Fruit fly (Drosophila melanogaster): ENCODE results near the gene CG10654.

The CG10654 gene

dm6 chr3L:12529431-12530007 is 21.9 kb upstream of the CG10654 start (continued):
- peak; percentile 25 for TF ChIP-seq CG1529 (GFP tag; optimal IDR thresholded peaks at IDR 0.05)
- TF ChIP-seq CG8281 (tag; optimal IDR thresholded peaks at IDR 0.05), result no peak
- no peak for TF ChIP-seq ewg (GFP tag; optimal IDR thresholded peaks at IDR 0.05)
- TF ChIP-seq pfk (GFP tag; optimal IDR thresholded peaks at IDR 0.05), result no peak
- TF ChIP-seq zen (tag; optimal IDR thresholded peaks at IDR 0.05), result no peak
- no peak for TF ChIP-seq danr (GFP tag; IDR thresholded peaks at IDR 0.05)
- peak; percentile 47 for TF ChIP-seq slbo (GFP tag; IDR thresholded peaks at IDR 0.05)
- TF ChIP-seq CG33213 (GFP tag; optimal IDR thresholded peaks at IDR 0.05), result no peak
- no peak; the same call in 1 of the 2 replicates for TF ChIP-seq GATAe (GFP tag; conservative IDR thresholded peaks at IDR 0.05)
- no peak for TF ChIP-seq Dek (tag; optimal IDR thresholded peaks at IDR 0.05)
- TF ChIP-seq CG9727 (GFP tag; optimal IDR thresholded peaks at IDR 0.05), result peak; percentile 29
- peak; percentile 42 for TF ChIP-seq nmo (GFP tag; optimal IDR thresholded peaks at IDR 0.05)
- TF ChIP-seq jumu (GFP tag; optimal IDR thresholded peaks at IDR 0.05), result no peak
- no peak for TF ChIP-seq CG11723 (GFP tag; optimal IDR thresholded peaks at IDR 0.05)
- TF ChIP-seq CG15479 (GFP tag; optimal IDR thresholded peaks at IDR 0.05), result no peak
- TF ChIP-seq tin (GFP tag; optimal IDR thresholded peaks at IDR 0.05), result peak; percentile 50
- peak; percentile 9 for TF ChIP-seq CG12942 (GFP tag; optimal IDR thresholded peaks at IDR 0.05)
- no peak for TF ChIP-seq CG30020 (tag; optimal IDR thresholded peaks at IDR 0.05)
- TF ChIP-seq exex (tag; optimal IDR thresholded peaks at IDR 0.05), result no peak
- TF ChIP-seq Vsx1 (GFP tag; optimal IDR thresholded peaks at IDR 0.05), result no peak
- TF ChIP-seq tio (GFP tag; optimal IDR thresholded peaks at IDR 0.05), result no peak
- TF ChIP-seq Mes4 (GFP tag; optimal IDR thresholded peaks at IDR 0.05), result peak; percentile 32
- TF ChIP-seq CG34422 (GFP tag; IDR thresholded peaks at IDR 0.05), result peak; percentile 44; the same call in 2 of the 3 replicates
- peak; percentile 70 for TF ChIP-seq lbe (GFP tag; optimal IDR thresholded peaks at IDR 0.05)
- peak; percentile 46 for TF ChIP-seq CG15269 (tag; optimal IDR thresholded peaks at IDR 0.05)
- peak; percentile 12 for TF ChIP-seq eyg (GFP tag; optimal IDR thresholded peaks at IDR 0.05)
- TF ChIP-seq CG8359 (GFP tag; optimal IDR thresholded peaks at IDR 0.05; ENCODE audit: borderline replicate concordance), result peak; percentile 30
- TF ChIP-seq CG8765 (GFP tag; IDR thresholded peaks at IDR 0.05), result no peak; the same call in 1 of the 2 replicates
- peak; percentile 38 for TF ChIP-seq CG18011 (GFP tag; optimal IDR thresholded peaks at IDR 0.05)
- no peak for TF ChIP-seq bab2 (GFP tag; optimal IDR thresholded peaks at IDR 0.05)
- TF ChIP-seq Hmx (GFP tag; optimal IDR thresholded peaks at IDR 0.05), result no peak
- TF ChIP-seq MBD-R2 (GFP tag; IDR thresholded peaks at IDR 0.05), result no peak
- no peak for TF ChIP-seq tna (GFP tag; IDR thresholded peaks at IDR 0.05; ENCODE audit: partially characterized antibody)
- TF ChIP-seq Xrp1 (GFP tag; IDR thresholded peaks at IDR 0.05), result peak; percentile 71
- no peak for TF ChIP-seq Sin3A (optimal IDR thresholded peaks at IDR 0.05)
- TF ChIP-seq crp (GFP tag; optimal IDR thresholded peaks at IDR 0.05), result no peak
- TF ChIP-seq fd102C (GFP tag; optimal IDR thresholded peaks at IDR 0.05), result no peak
- TF ChIP-seq aop (GFP tag; IDR thresholded peaks at IDR 0.05), result no peak
- peak; percentile 6 for TF ChIP-seq CG16863 (GFP tag; optimal IDR thresholded peaks at IDR 0.05)
- TF ChIP-seq Ets65A (GFP tag), result no peak
- peak; percentile 46 for TF ChIP-seq esg (GFP tag; conservative IDR thresholded peaks at IDR 0.05)
- TF ChIP-seq CG12236 (GFP tag; optimal IDR thresholded peaks at IDR 0.05), result no peak
- TF ChIP-seq dysf (GFP tag; IDR thresholded peaks at IDR 0.05), result peak; percentile 40; the same call in 1 of the 3 replicates
- TF ChIP-seq CG8290 (GFP tag; optimal IDR thresholded peaks at IDR 0.05), result no peak
- no peak for TF ChIP-seq CG8290 (tag; optimal IDR thresholded peaks at IDR 0.05)
- TF ChIP-seq lilli (GFP tag; optimal IDR thresholded peaks at IDR 0.05), result peak; percentile 35
- TF ChIP-seq Bgb (GFP tag; IDR thresholded peaks at IDR 0.05; ENCODE audit: partially characterized antibody), result no peak
- TF ChIP-seq CG9215 (GFP tag; IDR thresholded peaks at IDR 0.05), result no peak
- no peak for TF ChIP-seq abd-A (tag; optimal IDR thresholded peaks at IDR 0.05)
- TF ChIP-seq YL-1 (GFP tag; optimal IDR thresholded peaks at IDR 0.05), result no peak
- peak; percentile 34 for TF ChIP-seq CoRest (tag; optimal IDR thresholded peaks at IDR 0.05)
